Fruit fly (Drosophila melanogaster) whole organism, pupa: ENCODE measurements around the gene mtsh.

Experiments
- CG10348 ChIP-seq: fragments of 200-800 bp; sonication (Bioruptor generic); IDR thresholded peaks from 2 replicates; pipeline ENCODE4 v1.3.6; 2022; ENCODE audit warnings: missing biosample characterization, missing genetic modification characterization
- CG12605 ChIP-seq: fragments of 200-800 bp; sonication (Bioruptor generic); IDR thresholded peaks from 2 replicates; pipeline ENCODE4 v1.3.6; 2022; ENCODE audit warnings: missing biosample characterization, missing genetic modification characterization
- CG13204 ChIP-seq: fragments of 200-800 bp; sonication (Bioruptor generic); optimal IDR thresholded peaks from 2 replicates; lab custom pipeline; 2018; ENCODE audit warnings: missing biosample characterization, mild to moderate bottlenecking, missing genetic modification characterization, moderate library complexity
- CG14655 ChIP-seq: fragments of 200-800 bp; sonication (Bioruptor generic); optimal IDR thresholded peaks from 3 replicates; lab custom pipeline; 2017; ENCODE audit warnings: mild to moderate bottlenecking, missing biosample characterization, missing genetic modification reagents, missing genetic modification characterization
- CG15710 ChIP-seq: fragments of 200-800 bp; sonication (Bioruptor generic); optimal IDR thresholded peaks from 2 replicates; lab custom pipeline; 2018; ENCODE audit warnings: missing biosample characterization, mild to moderate bottlenecking, missing genetic modification characterization, moderate library complexity
- CG17806 ChIP-seq: fragments of 200-800 bp; sonication (Bioruptor generic); optimal IDR thresholded peaks from 2 replicates; lab custom pipeline; 2018; ENCODE audit warnings: missing biosample characterization, mild to moderate bottlenecking, missing genetic modification characterization, moderate library complexity
- CG32121 ChIP-seq: fragments of 200-800 bp; sonication (Bioruptor generic); IDR thresholded peaks from 2 replicates; pipeline ENCODE4 v1.3.6; 2022; ENCODE audit warnings: missing biosample characterization, missing genetic modification characterization
- CG34367 ChIP-seq: fragments of 200-800 bp; sonication (Bioruptor generic); optimal IDR thresholded peaks from 2 replicates; lab custom pipeline; 2018; ENCODE audit warnings: missing biosample characterization, mild to moderate bottlenecking, missing genetic modification characterization
- CG4496 ChIP-seq: fragments of 200-800 bp; sonication (Bioruptor generic); IDR thresholded peaks from 3 replicates; pipeline ENCODE4 v1.3.6; 2022; ENCODE audit warnings: missing biosample characterization, missing genetic modification characterization
- CG8159 ChIP-seq: fragments of 200-800 bp; sonication (Bioruptor generic); optimal IDR thresholded peaks from 3 replicates; lab custom pipeline; 2018; ENCODE audit warnings: missing biosample characterization, mild to moderate bottlenecking, missing genetic modification characterization, moderate library complexity
- CG8301 ChIP-seq: fragments of 200-800 bp; sonication (Bioruptor generic); optimal IDR thresholded peaks from 2 replicates; lab custom pipeline; 2018; ENCODE audit warnings: missing biosample characterization, mild to moderate bottlenecking, missing genetic modification characterization
- CG9948 ChIP-seq: fragments of 200-800 bp; sonication (Bioruptor generic); optimal IDR thresholded peaks from 2 replicates; lab custom pipeline; 2018; ENCODE audit warnings: missing biosample characterization, mild to moderate bottlenecking, missing genetic modification characterization, moderate library complexity
- D1 ChIP-seq: fragments of 200-800 bp; sonication (Bioruptor generic); optimal IDR thresholded peaks from 2 replicates; lab custom pipeline; 2018; ENCODE audit warnings: missing biosample characterization, mild to moderate bottlenecking, missing genetic modification characterization, moderate library complexity
- EcR ChIP-seq: fragments of 200-800 bp; sonication (Bioruptor generic); optimal IDR thresholded peaks from 3 replicates; lab custom pipeline; 2019; ENCODE audit warnings: missing biosample characterization, missing genetic modification characterization, mild to moderate bottlenecking, moderate library complexity, missing genetic modification reagents
- Ets98B ChIP-seq: fragments of 200-800 bp; sonication (Bioruptor generic); IDR thresholded peaks from 2 replicates; pipeline ENCODE4 v1.3.6; 2022; ENCODE audit warnings: missing biosample characterization, missing genetic modification characterization
- Pif1A ChIP-seq: fragments of 200-800 bp; sonication (Bioruptor generic); optimal IDR thresholded peaks from 3 replicates; lab custom pipeline; 2016; ENCODE audit warnings: missing biosample characterization, missing genetic modification characterization
- Pif1B ChIP-seq: fragments of 200-800 bp; sonication (Bioruptor generic); optimal IDR thresholded peaks from 3 replicates; lab custom pipeline; 2016; ENCODE audit warnings: missing biosample characterization, missing genetic modification characterization
- Snoo ChIP-seq: fragments of 200-800 bp; sonication (Bioruptor generic); optimal IDR thresholded peaks from 3 replicates; lab custom pipeline; 2017; ENCODE audit warnings: missing biosample characterization, mild to moderate bottlenecking, missing genetic modification characterization, inconsistent platforms
- fd96Ca ChIP-seq: fragments of 200-800 bp; sonication (Bioruptor generic); IDR thresholded peaks from 3 replicates; pipeline ENCODE4 v1.3.6; 2022; ENCODE audit warnings: missing biosample characterization, missing genetic modification characterization
- gl ChIP-seq: fragments of 200-800 bp; sonication (Bioruptor generic); optimal IDR thresholded peaks from 2 replicates; lab custom pipeline; 2018; ENCODE audit warnings: missing biosample characterization, mild to moderate bottlenecking, missing genetic modification characterization
- rn ChIP-seq: fragments of 200-800 bp; sonication (Bioruptor generic); IDR thresholded peaks from 2 replicates; pipeline ENCODE4 v1.3.6; 2022; ENCODE audit warnings: missing biosample characterization, missing genetic modification characterization

mtsh gene

DNA sequence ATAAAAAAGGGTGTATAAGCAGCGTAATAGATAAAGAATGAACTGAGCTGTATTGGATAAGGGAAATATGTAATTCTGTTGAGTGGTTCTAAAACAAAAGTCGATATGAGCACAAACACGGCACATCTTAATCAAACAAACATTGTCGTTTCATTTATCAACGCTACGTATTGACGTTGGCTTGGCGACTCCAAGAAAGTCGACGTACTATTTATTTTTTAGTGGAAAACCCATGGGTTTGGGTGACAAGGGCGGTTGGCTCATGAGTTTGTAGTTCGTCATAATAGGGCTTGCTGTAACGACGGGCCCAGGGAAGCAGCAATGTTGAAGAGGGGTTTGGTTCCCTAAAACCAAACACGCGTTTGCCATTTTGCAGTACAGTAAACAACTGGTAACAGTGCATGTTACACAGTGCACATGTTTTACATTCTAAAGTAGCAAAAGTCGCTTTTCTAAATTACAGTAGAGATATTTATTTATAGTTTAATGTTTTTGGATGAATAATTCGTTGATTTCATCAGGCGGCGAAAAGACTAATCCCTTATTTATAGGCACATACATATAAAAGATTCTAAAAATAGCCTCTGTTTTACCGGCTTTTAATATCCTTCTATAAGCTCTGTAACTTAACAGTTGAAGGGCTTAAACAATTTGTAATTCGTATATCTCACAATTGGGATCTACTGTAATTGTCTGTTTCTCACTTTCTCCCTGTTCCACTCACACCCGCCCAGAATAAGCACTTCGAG is 41.7 kb upstream of the mtsh start:
- TF ChIP-seq CG4496 (GFP tag; lab: Robert Waterston, UW), result peak; percentile 40; the same call in 1 of the 3 replicates
- peak; percentile 57 for TF ChIP-seq CG9948 (tag; lab: Kevin White, UChicago)
- TF ChIP-seq CG12605 (GFP tag; lab: Robert Waterston, UW), result no peak
- no peak for TF ChIP-seq fd96Ca (GFP tag; lab: Robert Waterston, UW)
- no peak for TF ChIP-seq rn (GFP tag; lab: Robert Waterston, UW)
- TF ChIP-seq CG15710, result peak; percentile 64
- peak; percentile 38 for TF ChIP-seq CG17806 (tag; lab: Kevin White, UChicago)
- peak; percentile 7 for TF ChIP-seq D1 (tag; lab: Kevin White, UChicago)
- TF ChIP-seq Snoo (tag; lab: Kevin White, UChicago), result peak; percentile 30
- TF ChIP-seq EcR (GFP tag; lab: Kevin White, UChicago), result no peak
- TF ChIP-seq CG14655 (GFP tag; lab: Kevin White, UChicago), result peak; percentile 67
- no peak for TF ChIP-seq gl
- peak; percentile 56 for TF ChIP-seq CG8159 (tag; lab: Kevin White, UChicago)
- TF ChIP-seq CG34367, result peak; percentile 37
- no peak for TF ChIP-seq CG13204
- TF ChIP-seq CG8301 (tag; lab: Kevin White, UChicago), result peak; percentile 59
- no peak for TF ChIP-seq Pif1B (GFP tag; lab: Kevin White, UChicago)
- peak; percentile 46 for TF ChIP-seq Pif1A (GFP tag; lab: Kevin White, UChicago)
- TF ChIP-seq CG32121, result no peak
- TF ChIP-seq Ets98B (GFP tag; lab: Robert Waterston, UW), result no peak
- no peak for TF ChIP-seq CG10348

DNA sequence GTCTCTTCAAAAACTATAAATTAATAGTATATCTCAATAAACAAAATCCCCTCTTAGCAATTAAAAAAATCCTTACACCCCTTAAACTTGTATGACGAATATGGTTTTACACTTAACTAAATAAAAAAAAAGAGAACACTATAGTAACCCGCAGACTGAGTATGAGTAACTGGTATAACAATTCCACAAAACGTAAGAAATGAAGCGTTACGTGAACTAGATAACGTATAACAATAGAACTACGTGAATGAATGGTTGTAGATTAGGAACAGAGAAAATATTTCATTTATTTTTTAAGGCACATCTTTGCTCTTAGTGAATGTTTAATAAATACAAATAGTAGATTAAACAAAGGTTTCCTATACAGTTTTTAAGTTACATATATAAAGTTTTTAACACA is 35.7 kb upstream of the mtsh start:
- TF ChIP-seq Pif1B (GFP tag; lab: Kevin White, UChicago), result no peak
- TF ChIP-seq CG15710, result no peak
- TF ChIP-seq CG12605 (GFP tag; lab: Robert Waterston, UW), result no peak
- TF ChIP-seq EcR (GFP tag; lab: Kevin White, UChicago), result no peak
- TF ChIP-seq CG9948 (tag; lab: Kevin White, UChicago), result no peak
- no peak for TF ChIP-seq CG8301 (tag; lab: Kevin White, UChicago)
- TF ChIP-seq Pif1A (GFP tag; lab: Kevin White, UChicago), result no peak
- TF ChIP-seq CG4496 (GFP tag; lab: Robert Waterston, UW), result no peak
- no peak for TF ChIP-seq Ets98B (GFP tag; lab: Robert Waterston, UW)
- TF ChIP-seq CG10348, result no peak
- no peak for TF ChIP-seq D1 (tag; lab: Kevin White, UChicago)
- no peak for TF ChIP-seq CG13204
- no peak for TF ChIP-seq CG14655 (GFP tag; lab: Kevin White, UChicago)
- TF ChIP-seq gl, result no peak
- no peak for TF ChIP-seq CG17806 (tag; lab: Kevin White, UChicago)
- TF ChIP-seq CG34367, result no peak
- TF ChIP-seq CG8159 (tag; lab: Kevin White, UChicago), result no peak
- TF ChIP-seq Snoo (tag; lab: Kevin White, UChicago), result no peak
- TF ChIP-seq rn (GFP tag; lab: Robert Waterston, UW), result no peak

DNA sequence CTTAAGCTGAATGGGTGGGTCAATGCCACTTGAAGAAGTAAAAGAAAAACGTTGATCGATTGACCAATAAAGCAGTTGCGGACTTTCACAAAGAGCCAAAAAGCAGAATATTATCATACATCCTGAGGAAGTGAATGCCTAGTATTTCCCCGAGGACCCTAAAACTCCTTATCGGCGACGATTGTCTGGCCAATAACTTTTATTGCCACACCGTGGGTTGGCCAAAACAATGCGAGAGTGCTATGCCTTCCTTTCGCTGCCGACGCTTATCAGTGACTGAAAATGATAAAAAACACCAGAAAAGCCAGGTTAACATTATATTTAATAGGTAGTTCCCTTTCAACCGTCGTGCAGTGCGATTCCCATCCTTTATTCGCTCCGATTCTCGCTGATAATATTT is 32.2 kb upstream of the mtsh start, which contains the start of gene Mur29B:
TSS of gene Mur29B (plus strand) at position 324 of the 400 bp plus-strand sequence.
- no peak for TF ChIP-seq Ets98B (GFP tag; lab: Robert Waterston, UW)
- no peak for TF ChIP-seq CG17806 (tag; lab: Kevin White, UChicago)
- no peak for TF ChIP-seq CG9948 (tag; lab: Kevin White, UChicago)
- TF ChIP-seq CG15710, result no peak
- no peak for TF ChIP-seq CG14655 (GFP tag; lab: Kevin White, UChicago)
- TF ChIP-seq Pif1B (GFP tag; lab: Kevin White, UChicago), result no peak
- TF ChIP-seq CG13204, result no peak
- no peak for TF ChIP-seq CG10348
- no peak for TF ChIP-seq fd96Ca (GFP tag; lab: Robert Waterston, UW)
- TF ChIP-seq rn (GFP tag; lab: Robert Waterston, UW), result no peak
- TF ChIP-seq CG8301 (tag; lab: Kevin White, UChicago), result no peak
- no peak for TF ChIP-seq CG32121
- TF ChIP-seq CG8159 (tag; lab: Kevin White, UChicago), result no peak
- no peak for TF ChIP-seq EcR (GFP tag; lab: Kevin White, UChicago)
- TF ChIP-seq Snoo (tag; lab: Kevin White, UChicago), result no peak
- TF ChIP-seq CG12605 (GFP tag; lab: Robert Waterston, UW), result no peak
- TF ChIP-seq CG34367, result no peak

DNA sequence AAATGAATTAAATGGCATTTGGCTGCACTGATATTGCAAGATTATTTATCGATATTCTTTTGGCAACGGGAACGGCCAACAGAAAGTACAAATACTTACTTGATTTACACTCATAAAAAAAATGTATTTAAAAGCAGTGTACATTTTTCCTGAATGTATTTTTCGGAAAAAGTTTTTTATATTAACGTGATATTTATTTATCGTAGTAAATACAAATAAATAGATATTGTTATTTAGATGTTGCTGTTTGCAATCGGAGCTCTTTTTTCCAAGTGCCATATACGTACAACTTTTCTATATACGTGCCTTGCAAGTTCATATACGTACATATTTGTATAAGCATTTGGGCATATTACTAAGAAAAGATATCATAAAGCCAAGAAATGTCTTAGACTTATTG is 31.6 kb upstream of the mtsh start:
- TF ChIP-seq CG32121, result no peak
- TF ChIP-seq CG8159 (tag; lab: Kevin White, UChicago), result no peak

DNA sequence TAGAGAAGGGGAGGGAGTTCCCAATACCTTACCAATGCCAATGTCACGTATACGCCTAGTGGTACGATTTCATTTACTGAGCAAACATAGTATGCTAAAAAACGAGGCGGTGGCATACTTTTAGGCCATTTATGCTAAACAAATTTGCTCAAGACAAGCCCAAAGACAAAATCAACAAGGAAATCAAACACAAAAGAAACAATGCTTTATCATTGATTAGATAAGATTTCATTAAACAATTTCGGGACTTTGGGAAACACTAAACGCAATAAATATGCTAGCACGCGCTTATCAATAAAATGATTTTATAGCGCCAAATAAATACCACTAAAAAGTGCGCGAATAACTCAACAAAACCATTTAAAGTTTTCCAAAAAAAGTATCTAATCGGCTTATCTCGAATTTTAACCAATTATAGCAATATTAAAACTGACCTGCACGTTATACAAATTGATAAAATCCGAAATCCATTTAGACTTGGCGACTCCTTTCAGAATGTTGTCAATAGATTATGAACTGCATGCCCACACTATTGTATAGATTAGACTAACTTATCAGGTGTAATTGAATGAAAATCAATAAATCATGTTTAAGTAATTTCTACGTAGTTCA is 31.0 kb upstream of the mtsh start:
- TF ChIP-seq Pif1B (GFP tag; lab: Kevin White, UChicago) (no peak), D1 (tag; lab: Kevin White, UChicago) (no peak), rn (GFP tag; lab: Robert Waterston, UW) (no peak), CG8301 (tag; lab: Kevin White, UChicago) (no peak), CG13204 (no peak), CG12605 (GFP tag; lab: Robert Waterston, UW) (no peak), CG4496 (GFP tag; lab: Robert Waterston, UW) (no peak), EcR (GFP tag; lab: Kevin White, UChicago) (no peak), CG8159 (tag; lab: Kevin White, UChicago) (no peak), fd96Ca (GFP tag; lab: Robert Waterston, UW) (no peak), CG32121 (no peak), CG14655 (GFP tag; lab: Kevin White, UChicago) (no peak), CG17806 (tag; lab: Kevin White, UChicago) (no peak), Ets98B (GFP tag; lab: Robert Waterston, UW) (no peak)
